Fruit fly (Drosophila melanogaster): ENCODE data around the gene CG42586.

DNA sequence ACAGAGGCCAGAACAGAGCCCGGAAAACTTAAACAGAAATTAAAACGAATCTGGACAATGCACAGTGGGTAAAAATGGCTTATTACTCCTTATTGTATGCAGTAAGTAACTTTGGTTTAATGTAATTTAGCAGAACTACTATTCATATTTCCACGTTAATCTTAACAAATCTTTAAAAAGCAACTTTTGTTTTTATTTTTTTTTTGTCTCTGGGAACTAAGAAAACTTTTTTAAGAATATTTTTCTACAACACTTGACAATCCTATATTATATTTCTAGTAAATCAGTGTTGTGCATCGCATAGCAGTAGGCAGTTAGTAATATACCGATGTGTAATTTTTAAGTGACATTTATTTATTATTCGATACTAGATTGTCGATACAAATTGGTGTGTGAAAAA is 24.0 kb upstream of the CG42586 start, which contains the start of gene CG4701:
- TF ChIP-seq CG1024 (GFP tag; IDR thresholded peaks at IDR 0.05) (no peak), CG18764 (GFP tag; optimal IDR thresholded peaks at IDR 0.05) (no peak), CG11560 (tag; IDR thresholded peaks at IDR 0.05) (no peak), ato (GFP tag; IDR thresholded peaks at IDR 0.05; ENCODE audit: partially characterized antibody) (no peak), CG9437 (GFP tag; optimal IDR thresholded peaks at IDR 0.05) (no peak), CG3726 (GFP tag; IDR thresholded peaks at IDR 0.05) (no peak), gem (tag; optimal IDR thresholded peaks at IDR 0.05) (no peak), Sin3A (optimal IDR thresholded peaks at IDR 0.05) (no peak), CG13424 (tag; optimal IDR thresholded peaks at IDR 0.05) (no peak), CG12659 (GFP tag; optimal IDR thresholded peaks at IDR 0.05) (no peak)

Measured in whole organism, embryonic.